Worm (Caenorhabditis elegans) whole organism, L3 larva: ENCODE measurements around the gene Y51A2A.4.

Source experiments
- R02D3.7 ChIP-seq: fragments of 150-350 bp; optimal IDR thresholded peaks from 2 replicates; lab custom pipeline; 2014; ENCODE audit warnings: missing biosample characterization, missing genetic modification characterization
- ZK546.5 ChIP-seq: sonication (generic microtip); optimal IDR thresholded peaks from 2 replicates; lab custom pipeline; 2017; ENCODE audit warnings: missing biosample characterization, missing genetic modification characterization
- ceh-82 ChIP-seq: fragments of 150-350 bp; optimal IDR thresholded peaks from 2 replicates; lab custom pipeline; 2014; ENCODE audit warnings: missing biosample characterization, missing genetic modification characterization
- nhr-23 ChIP-seq: fragments of 150-350 bp; optimal IDR thresholded peaks from 2 replicates; lab custom pipeline; 2014; ENCODE audit warnings: missing biosample characterization, missing genetic modification reagents, missing genetic modification characterization
- nhr-76 ChIP-seq: fragments of 150-350 bp; sonication (generic microtip); optimal IDR thresholded peaks from 5 replicates; lab custom pipeline; 2014; ENCODE audit warnings: missing biosample characterization, missing genetic modification characterization
- nhr-77 ChIP-seq: fragments of 150-350 bp; optimal IDR thresholded peaks from 2 replicates; lab custom pipeline; 2014; ENCODE audit warnings: missing biosample characterization, missing genetic modification characterization
- pha-4 ChIP-seq: fragments of 150-350 bp; optimal IDR thresholded peaks from 2 replicates; lab custom pipeline; 2014; ENCODE audit warnings: missing biosample characterization, missing genetic modification reagents, missing genetic modification characterization
- pqm-1 ChIP-seq: fragments of 150-350 bp; optimal IDR thresholded peaks from 2 replicates; lab custom pipeline; 2017; ENCODE audit warnings: missing biosample characterization, missing genetic modification characterization, inconsistent platforms
- skn-1 ChIP-seq: fragments of 150-350 bp; optimal IDR thresholded peaks from 2 replicates; lab custom pipeline; 2014; ENCODE audit warnings: missing biosample characterization, missing genetic modification characterization
- snpc-4 ChIP-seq: fragments of 150-350 bp; optimal IDR thresholded peaks from 2 replicates; lab custom pipeline; 2014; ENCODE audit warnings: missing biosample characterization, missing genetic modification characterization
- unc-39 ChIP-seq: sonication (generic microtip); optimal IDR thresholded peaks from 4 replicates; lab custom pipeline; 2017; ENCODE audit warnings: missing biosample characterization, missing genetic modification characterization
- unc-62 ChIP-seq: fragments of 150-350 bp; sonication (generic microtip); optimal IDR thresholded peaks from 4 replicates; lab custom pipeline; 2014; ENCODE audit warnings: missing biosample characterization, missing genetic modification reagents, missing genetic modification characterization

- TF ChIP-seq pqm-1 (tag; lab: Kevin White, UChicago) (no peak), snpc-4 (tag; lab: Kevin White, UChicago) (no peak), ZK546.5 (tag; lab: Kevin White, UChicago) (no peak), skn-1 (tag; lab: Kevin White, UChicago) (no peak), pha-4 (no peak), unc-39 (tag; lab: Kevin White, UChicago) (no peak), nhr-23 (tag; lab: Kevin White, UChicago) (no peak), unc-62 (GFP tag; lab: Kevin White, UChicago) (no peak), R02D3.7 (tag; lab: Kevin White, UChicago) (no peak), ceh-82 (tag; lab: Kevin White, UChicago) (no peak), nhr-77 (tag; lab: Kevin White, UChicago) (no peak), nhr-76 (tag; lab: Kevin White, UChicago) (no peak)
Observed at ce11 chrV:18318312-18318711, 27.6 kb downstream of the Y51A2A.4 start, which contains the start of gene fbxb-119.
